Worm (Caenorhabditis elegans): ENCODE measurements around the gene clec-58.

Gene clec-58

ce11 chrII:10502491-10503063 is 26.6 kb upstream of the clec-58 start, which contains the start of gene myrf-1 (continued):
- TF ChIP-seq php-3 (GFP tag; IDR thresholded peaks at IDR 0.05) (peak; percentile 60; the same call in 1 of the 2 replicates), F49E8.2 (tag; optimal IDR thresholded peaks at IDR 0.05; ENCODE audit: borderline replicate concordance) (no peak), nhr-76 (tag; optimal IDR thresholded peaks at IDR 0.05) (no peak), ceh-82 (tag; optimal IDR thresholded peaks at IDR 0.05) (no peak), nhr-25 (tag; optimal IDR thresholded peaks at IDR 0.05; ENCODE audit: borderline replicate concordance, insufficient read depth) (peak; percentile 89), F44E2.7 (GFP tag; IDR thresholded peaks at IDR 0.05) (no peak), ceh-32 (tag; optimal IDR thresholded peaks at IDR 0.05; ENCODE audit: poor library complexity) (peak; percentile 27), gei-8 (GFP tag; optimal IDR thresholded peaks at IDR 0.05) (peak; percentile 48), rbr-2 (tag; optimal IDR thresholded peaks at IDR 0.05) (peak; percentile 92), egl-27 (tag; optimal IDR thresholded peaks at IDR 0.05) (no peak), ceh-20 (GFP tag; IDR thresholded peaks at IDR 0.05) (peak; percentile 73), dmd-6 (GFP tag; IDR thresholded peaks at IDR 0.05) (peak; percentile 84), T26A8.4 (GFP tag; IDR thresholded peaks at IDR 0.05) (peak; percentile 90), tag-97 (GFP tag; IDR thresholded peaks at IDR 0.05) (no peak), attf-4 (tag; optimal IDR thresholded peaks at IDR 0.05) (no peak), sdz-12 (GFP tag; optimal IDR thresholded peaks at IDR 0.05) (no peak), daf-19 (GFP tag; conservative IDR thresholded peaks at IDR 0.05) (no peak), F10B5.3 (tag; optimal IDR thresholded peaks at IDR 0.05) (peak; percentile 55), lin-39 (tag; optimal IDR thresholded peaks at IDR 0.05) (no peak), dmd-8 (GFP tag; IDR thresholded peaks at IDR 0.05) (0 out of 2 replicates have a peak, but pooled peaks have one; percentile 44), F37D6.2 (tag; optimal IDR thresholded peaks at IDR 0.05) (peak; percentile 70), ctbp-1 (GFP tag; IDR thresholded peaks at IDR 0.05) (peak; percentile 91), lin-29 (GFP tag; IDR thresholded peaks at IDR 0.05) (peak; percentile 76; the same call in 1 of the 2 replicates), nhr-28 (tag; optimal IDR thresholded peaks at IDR 0.05) (peak; percentile 83), mdt-29 (GFP tag; IDR thresholded peaks at IDR 0.05) (no peak), skn-1 (tag; optimal IDR thresholded peaks at IDR 0.05) (no peak), Y105C5A.15 (GFP tag; IDR thresholded peaks at IDR 0.05) (no peak), unc-62 (GFP tag; optimal IDR thresholded peaks at IDR 0.05 in 1 of 2) (peak in 1 of 2 experiments; percentile 85), unc-62 (tag; optimal IDR thresholded peaks at IDR 0.05) (no peak), D1046.2 (GFP tag; IDR thresholded peaks at IDR 0.05) (no peak), ZK337.2 (GFP tag; IDR thresholded peaks at IDR 0.05) (no peak), nhr-48 (tag; optimal IDR thresholded peaks at IDR 0.05) (peak; percentile 78), zag-1 (tag; optimal IDR thresholded peaks at IDR 0.05) (no peak), fos-1 (tag; optimal IDR thresholded peaks at IDR 0.05) (no peak), nhr-77 (tag; optimal IDR thresholded peaks at IDR 0.05) (peak; percentile 89), lim-7 (GFP tag; IDR thresholded peaks at IDR 0.05) (0 out of 2 replicates have a peak, but pooled peaks have one; percentile 46), snpc-1.2 (GFP tag; IDR thresholded peaks at IDR 0.05) (no peak), aly-2 (tag; optimal IDR thresholded peaks at IDR 0.05) (no peak), hlh-30 (tag; optimal IDR thresholded peaks at IDR 0.05; ENCODE audit: insufficient read depth) (peak; percentile 90), Y48G9A.11 (GFP tag; IDR thresholded peaks at IDR 0.05) (no peak), R02D3.7 (tag; optimal IDR thresholded peaks at IDR 0.05) (no peak), ama-1 (optimal IDR thresholded peaks at IDR 0.05) (no peak), nhr-42 (GFP tag; IDR thresholded peaks at IDR 0.05) (peak; percentile 69; the same call in 1 of the 2 replicates), zip-2 (tag; optimal IDR thresholded peaks at IDR 0.05) (no peak), set-16 (GFP tag; IDR thresholded peaks at IDR 0.05) (peak; percentile 100), hlh-11 (tag; optimal IDR thresholded peaks at IDR 0.05) (peak; percentile 98), lin-38 (GFP tag; IDR thresholded peaks at IDR 0.05) (peak; percentile 63), vab-7 (GFP tag; IDR thresholded peaks at IDR 0.05) (peak; percentile 64; the same call in 1 of the 2 replicates), mep-1 (tag; optimal IDR thresholded peaks at IDR 0.05) (peak; percentile 91), snpc-4 (tag; optimal IDR thresholded peaks at IDR 0.05) (no peak), mdl-1 (tag; optimal IDR thresholded peaks at IDR 0.05) (peak; percentile 59 to 92), Y5F2A.4 (GFP tag; optimal IDR thresholded peaks at IDR 0.05) (no peak)
